Fruit fly (Drosophila melanogaster) whole organism, prepupa: ENCODE data around the gene Shawn.

Source experiments
- Blimp-1 ChIP-seq: fragments of 200-800 bp; sonication (Bioruptor generic); optimal IDR thresholded peaks from 3 replicates; lab custom pipeline; 2017; ENCODE audit warnings: missing biosample characterization, missing genetic modification characterization, mild to moderate bottlenecking, moderate library complexity, missing genetic modification reagents
- CG10631 ChIP-seq: fragments of 200-800 bp; sonication (Bioruptor generic); optimal IDR thresholded peaks from 2 replicates; lab custom pipeline; 2016; ENCODE audit warnings: missing biosample characterization, missing genetic modification characterization
- CG10669 ChIP-seq: fragments of 200-800 bp; sonication (Bioruptor generic); optimal IDR thresholded peaks from 3 replicates; lab custom pipeline; 2018; ENCODE audit warnings: missing biosample characterization, mild to moderate bottlenecking, missing genetic modification characterization, moderate library complexity
- CG11294 ChIP-seq: fragments of 200-800 bp; sonication (Bioruptor generic); IDR thresholded peaks from 2 replicates; pipeline ENCODE4 v1.3.6; 2022; ENCODE audit warnings: missing biosample characterization, missing genetic modification characterization
- CG11762 ChIP-seq: fragments of 200-800 bp; sonication (Bioruptor generic); optimal IDR thresholded peaks from 3 replicates; lab custom pipeline; 2016; ENCODE audit warnings: missing biosample characterization, missing genetic modification characterization; ENCODE audit not compliant: insufficient read depth
- CG11902 ChIP-seq: fragments of 200-800 bp; sonication (Bioruptor generic); optimal IDR thresholded peaks from 3 replicates; lab custom pipeline; 2016; ENCODE audit warnings: missing biosample characterization, missing genetic modification characterization
- CG15336 ChIP-seq: fragments of 200-800 bp; sonication (Bioruptor generic); IDR thresholded peaks from 2 replicates; pipeline ENCODE4 v1.3.6; 2022; ENCODE audit warnings: missing biosample characterization, missing genetic modification characterization
- CG1621 ChIP-seq: fragments of 200-800 bp; sonication (Bioruptor generic); optimal IDR thresholded peaks from 3 replicates; lab custom pipeline; 2018; ENCODE audit warnings: missing biosample characterization, mild to moderate bottlenecking, missing genetic modification characterization
- CG16779 ChIP-seq: fragments of 200-800 bp; sonication (Bioruptor generic); optimal IDR thresholded peaks from 3 replicates; lab custom pipeline; 2017; ENCODE audit warnings: missing biosample characterization, mild to moderate bottlenecking, missing genetic modification characterization
- CG3032 ChIP-seq: fragments of 200-800 bp; optimal IDR thresholded peaks from 2 replicates; lab custom pipeline; 2019; ENCODE audit warnings: missing biosample characterization, mild to moderate bottlenecking, missing genetic modification characterization, moderate library complexity
- CG31627 ChIP-seq: fragments of 200-800 bp; sonication (Bioruptor generic); optimal IDR thresholded peaks from 3 replicates; lab custom pipeline; 2016; ENCODE audit warnings: missing biosample characterization, missing genetic modification characterization
- CG32006 ChIP-seq: fragments of 200-800 bp; sonication (Bioruptor generic); optimal IDR thresholded peaks from 3 replicates; lab custom pipeline; 2017; ENCODE audit warnings: missing biosample characterization, mild to moderate bottlenecking, missing genetic modification characterization
- CG34406 ChIP-seq: fragments of 200-800 bp; sonication (Bioruptor generic); optimal IDR thresholded peaks from 3 replicates; lab custom pipeline; 2016; ENCODE audit warnings: missing biosample characterization, missing genetic modification characterization
- CG3919 ChIP-seq: fragments of 200-800 bp; sonication (Bioruptor generic); optimal IDR thresholded peaks from 3 replicates; lab custom pipeline; 2016; ENCODE audit warnings: missing biosample characterization, missing genetic modification characterization
- CG4318 ChIP-seq: fragments of 200-800 bp; sonication (Bioruptor generic); optimal IDR thresholded peaks from 3 replicates; lab custom pipeline; 2017; ENCODE audit warnings: missing biosample characterization, mild to moderate bottlenecking, missing genetic modification characterization
- CG6163 ChIP-seq: fragments of 200-800 bp; sonication (Bioruptor generic); IDR thresholded peaks from 3 replicates; pipeline ENCODE4 v1.3.6; 2022; ENCODE audit warnings: missing biosample characterization, missing genetic modification characterization
- CG6276 ChIP-seq: fragments of 200-800 bp; sonication (Bioruptor generic); optimal IDR thresholded peaks from 2 replicates; lab custom pipeline; 2017; ENCODE audit warnings: missing biosample characterization, mild to moderate bottlenecking, missing genetic modification characterization
- CG6792 ChIP-seq: fragments of 200-800 bp; sonication (Bioruptor generic); optimal IDR thresholded peaks from 3 replicates; lab custom pipeline; 2016; ENCODE audit warnings: missing biosample characterization, missing genetic modification characterization
- CG6808 ChIP-seq: fragments of 200-800 bp; sonication (Bioruptor generic); optimal IDR thresholded peaks from 3 replicates; lab custom pipeline; 2017; ENCODE audit warnings: missing biosample characterization, missing genetic modification characterization, mild to moderate bottlenecking, moderate library complexity, missing genetic modification reagents
- CG6854 ChIP-seq: fragments of 200-800 bp; sonication (Bioruptor generic); optimal IDR thresholded peaks from 2 replicates; lab custom pipeline; 2017; ENCODE audit warnings: missing biosample characterization, mild to moderate bottlenecking, missing genetic modification characterization
- CG7368 ChIP-seq: fragments of 200-800 bp; sonication (Bioruptor generic); optimal IDR thresholded peaks from 3 replicates; lab custom pipeline; 2016; ENCODE audit warnings: missing biosample characterization, missing genetic modification characterization
- CG8119 ChIP-seq: fragments of 200-800 bp; sonication (Bioruptor generic); IDR thresholded peaks from 3 replicates; pipeline ENCODE4 v1.3.6; 2022; ENCODE audit warnings: missing biosample characterization, missing genetic modification characterization
- CG8319 ChIP-seq: fragments of 200-800 bp; sonication (Bioruptor generic); optimal IDR thresholded peaks from 3 replicates; lab custom pipeline; 2016; ENCODE audit warnings: missing biosample characterization, missing genetic modification characterization
- Eip75B ChIP-seq: fragments of 200-800 bp; sonication (Bioruptor generic); optimal IDR thresholded peaks from 3 replicates; lab custom pipeline; 2016; ENCODE audit warnings: missing biosample characterization, missing genetic modification characterization
- Eip78C ChIP-seq: fragments of 200-800 bp; sonication (Bioruptor generic); peaks from one replicate; lab custom pipeline; 2016; ENCODE audit warnings: missing biosample characterization, missing genetic modification characterization
- Eip93F ChIP-seq: fragments of 200-800 bp; sonication (Bioruptor generic); optimal IDR thresholded peaks from 2 replicates; lab custom pipeline; 2016; ENCODE audit warnings: missing biosample characterization, mild to moderate bottlenecking, missing genetic modification characterization
- Ets96B ChIP-seq: fragments of 200-800 bp; optimal IDR thresholded peaks from 2 replicates; lab custom pipeline; 2019; ENCODE audit warnings: missing biosample characterization, mild to moderate bottlenecking, missing genetic modification characterization, moderate library complexity
- Hr39 ChIP-seq: fragments of 200-800 bp; sonication (Bioruptor generic); optimal IDR thresholded peaks from 2 replicates; lab custom pipeline; 2016; ENCODE audit warnings: missing biosample characterization, missing genetic modification characterization
- Hr4 ChIP-seq: fragments of 200-800 bp; sonication (Bioruptor generic); optimal IDR thresholded peaks from 3 replicates; lab custom pipeline; 2016; ENCODE audit warnings: missing biosample characterization, missing genetic modification characterization
- Lpt ChIP-seq: fragments of 200-800 bp; sonication (Bioruptor generic); optimal IDR thresholded peaks from 3 replicates; lab custom pipeline; 2016; ENCODE audit warnings: missing biosample characterization, missing genetic modification characterization
- OdsH ChIP-seq: fragments of 200-800 bp; sonication (Bioruptor generic); optimal IDR thresholded peaks from 3 replicates; lab custom pipeline; 2016; ENCODE audit warnings: missing biosample characterization, missing genetic modification characterization
- Smox ChIP-seq: fragments of 200-800 bp; sonication (Bioruptor generic); optimal IDR thresholded peaks from 3 replicates; lab custom pipeline; 2016; ENCODE audit warnings: missing biosample characterization, missing genetic modification characterization
- Sox14 ChIP-seq: fragments of 200-800 bp; sonication (Bioruptor generic); optimal IDR thresholded peaks from 3 replicates; lab custom pipeline; 2016; ENCODE audit warnings: missing biosample characterization, missing genetic modification characterization
- Sox15 ChIP-seq: fragments of 200-800 bp; sonication (Bioruptor generic); optimal IDR thresholded peaks from 3 replicates; lab custom pipeline; 2016; ENCODE audit warnings: missing biosample characterization, missing genetic modification characterization
- acj6 ChIP-seq: fragments of 200-800 bp; sonication (Bioruptor generic); optimal IDR thresholded peaks from 3 replicates; lab custom pipeline; 2016; ENCODE audit warnings: missing biosample characterization, missing genetic modification characterization
- cyc ChIP-seq: fragments of 200-800 bp; sonication (Bioruptor generic); optimal IDR thresholded peaks from 3 replicates; lab custom pipeline; 2016; ENCODE audit warnings: missing biosample characterization, missing genetic modification characterization
- dac ChIP-seq: fragments of 200-800 bp; sonication (Bioruptor generic); optimal IDR thresholded peaks from 2 replicates; lab custom pipeline; 2017; ENCODE audit warnings: missing biosample characterization, mild to moderate bottlenecking, missing genetic modification characterization
- dsx ChIP-seq: fragments of 200-800 bp; optimal IDR thresholded peaks from 3 replicates; lab custom pipeline; 2019; ENCODE audit warnings: missing biosample characterization, mild to moderate bottlenecking, missing genetic modification characterization, moderate library complexity; ENCODE audit not compliant: poor library complexity, severe bottlenecking
- eg ChIP-seq: fragments of 200-800 bp; sonication (Bioruptor generic); IDR thresholded peaks from 3 replicates; pipeline ENCODE4 v1.3.6; 2022; ENCODE audit warnings: missing biosample characterization, missing genetic modification characterization
- fd59A ChIP-seq: fragments of 200-800 bp; sonication (Bioruptor generic); optimal IDR thresholded peaks from 2 replicates; lab custom pipeline; 2017; ENCODE audit warnings: missing biosample characterization, mild to moderate bottlenecking, missing genetic modification characterization, missing genetic modification reagents
- fd85E ChIP-seq: fragments of 200-800 bp; sonication (Bioruptor generic); optimal IDR thresholded peaks from 3 replicates; lab custom pipeline; 2016; ENCODE audit warnings: missing biosample characterization, missing genetic modification characterization
- fkh ChIP-seq: fragments of 200-800 bp; sonication (Bioruptor generic); optimal IDR thresholded peaks from 3 replicates; lab custom pipeline; 2017; ENCODE audit warnings: missing biosample characterization, mild to moderate bottlenecking, missing genetic modification characterization, moderate library complexity
- lz ChIP-seq: fragments of 200-800 bp; sonication (Bioruptor generic); optimal IDR thresholded peaks from 3 replicates; lab custom pipeline; 2016; ENCODE audit warnings: missing biosample characterization, missing genetic modification characterization
- net ChIP-seq: fragments of 200-800 bp; sonication (Bioruptor generic); optimal IDR thresholded peaks from 3 replicates; lab custom pipeline; 2016; ENCODE audit warnings: missing biosample characterization, missing genetic modification characterization
- salr ChIP-seq, 2 experiments: fragments of 200-800 bp; sonication (Bioruptor generic); optimal IDR thresholded peaks; 3 replicates each; lab custom pipeline; 2016 to 2018; ENCODE audit warnings: missing biosample characterization in 2 of 2, missing genetic modification characterization in 2 of 2, mild to moderate bottlenecking in 1 of 2
- spab ChIP-seq: fragments of 200-800 bp; sonication (Bioruptor generic); optimal IDR thresholded peaks from 2 replicates; lab custom pipeline; 2017; ENCODE audit warnings: missing biosample characterization, mild to moderate bottlenecking, missing genetic modification characterization, missing genetic modification reagents
- svp ChIP-seq: fragments of 200-800 bp; sonication (Bioruptor generic); peaks from one replicate; lab custom pipeline; 2016; ENCODE audit warnings: missing biosample characterization, missing genetic modification characterization
- topi ChIP-seq: fragments of 200-800 bp; sonication (Bioruptor generic); optimal IDR thresholded peaks from 3 replicates; lab custom pipeline; 2016; ENCODE audit warnings: missing biosample characterization, missing genetic modification characterization
- vri ChIP-seq: fragments of 200-800 bp; sonication (Bioruptor generic); optimal IDR thresholded peaks from 3 replicates; lab custom pipeline; 2016; ENCODE audit warnings: missing biosample characterization, mild to moderate bottlenecking, missing genetic modification characterization

The Shawn gene

DNA sequence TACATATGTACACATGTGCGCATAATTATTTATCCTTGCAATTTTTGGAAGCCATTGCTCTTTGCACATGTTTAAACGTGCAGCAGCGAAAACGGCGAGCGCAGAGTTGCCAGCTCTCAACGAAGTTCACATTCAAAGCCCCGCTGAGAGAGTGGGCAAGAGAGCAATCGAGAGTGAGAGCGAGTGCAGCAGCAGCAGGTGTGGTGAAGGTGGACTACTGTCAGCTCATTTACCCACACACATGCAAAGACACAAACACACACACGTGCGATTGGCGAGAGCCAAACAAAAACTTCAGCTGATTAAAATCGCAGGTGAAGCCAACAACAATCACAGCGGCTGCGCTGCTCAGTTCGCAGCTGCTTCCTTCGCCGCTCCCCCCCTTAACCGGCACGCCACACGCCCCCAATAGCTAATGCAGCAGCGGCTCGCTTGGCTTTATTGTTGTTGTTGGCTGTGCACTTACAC is 20.1 kb downstream of the Shawn start:
- TF ChIP-seq CG1621 (tag; lab: Kevin White, UChicago): peak; percentile 24
- TF ChIP-seq CG6854: peak; percentile 25
- no peak; the same call in 2 of the 3 replicates for TF ChIP-seq CG6163
- TF ChIP-seq Eip78C: peak; percentile 63
- peak; percentile 14 for TF ChIP-seq Sox14 (GFP tag; lab: Kevin White, UChicago)
- peak; percentile 47; the same call in 2 of the 3 replicates for TF ChIP-seq CG8119
- no peak for TF ChIP-seq Eip93F
- TF ChIP-seq CG15336 (GFP tag; lab: Robert Waterston, UW): peak; percentile 32; the same call in 1 of the 2 replicates
- TF ChIP-seq, all 60 proteins: peak for 6

DNA sequence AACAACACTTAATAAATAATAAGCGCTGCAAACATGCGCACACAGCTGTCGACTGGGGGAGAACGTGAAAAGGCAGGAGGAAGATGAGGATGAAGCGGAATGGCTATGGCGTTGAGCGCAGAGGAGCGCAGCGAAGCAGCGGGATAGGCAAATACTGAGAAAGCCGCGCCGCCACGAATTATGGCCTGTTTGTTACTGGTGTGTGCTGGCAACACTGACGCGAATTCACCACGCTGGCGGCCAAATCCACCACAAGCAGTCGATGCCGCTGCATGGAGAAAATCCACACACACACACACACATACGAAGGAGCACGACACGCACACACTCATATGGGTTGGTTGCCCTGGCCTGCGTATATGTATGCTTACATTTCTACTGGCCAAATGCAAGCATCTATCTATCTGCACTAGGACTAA is 25.7 kb downstream of the Shawn start:
- TF ChIP-seq Ets96B (tag; lab: Kevin White, UChicago) (no peak), CG31627 (no peak), net (GFP tag; lab: Kevin White, UChicago) (peak; percentile 43), svp (GFP tag; lab: Kevin White, UChicago) (no peak), lz (GFP tag; lab: Kevin White, UChicago) (peak; percentile 16), fkh (GFP tag; lab: Kevin White, UChicago) (peak; percentile 30), CG6792 (GFP tag; lab: Kevin White, UChicago) (no peak), Lpt (GFP tag; lab: Kevin White, UChicago) (no peak), CG4318 (no peak), fd59A (GFP tag; lab: Kevin White, UChicago) (no peak), Eip93F (no peak), CG11294 (GFP tag; lab: Robert Waterston, UW) (no peak), Smox (GFP tag; lab: Kevin White, UChicago) (no peak), Blimp-1 (no peak), Sox15 (GFP tag; lab: Kevin White, UChicago) (no peak), CG10631 (no peak), CG6808 (GFP tag; lab: Kevin White, UChicago) (no peak), vri (GFP tag; lab: Kevin White, UChicago) (peak; percentile 35), dac (GFP tag; lab: Kevin White, UChicago) (no peak), CG7368 (no peak), salr (GFP tag; optimal IDR thresholded peaks at IDR 0.05; lab: Kevin White, UChicago) (no peak), CG3032 (tag; lab: Kevin White, UChicago) (peak; percentile 6), CG11902 (GFP tag; lab: Kevin White, UChicago) (no peak), Hr4 (GFP tag; lab: Kevin White, UChicago) (no peak), CG8119 (no peak), CG8319 (GFP tag; lab: Kevin White, UChicago) (no peak), CG6163 (peak; percentile 48; the same call in 2 of the 3 replicates), Hr39 (GFP tag; lab: Kevin White, UChicago) (no peak), eg (GFP tag; lab: Robert Waterston, UW) (peak; percentile 45; the same call in 1 of the 3 replicates), fd85E (GFP tag; lab: Kevin White, UChicago) (no peak), CG32006 (GFP tag; lab: Kevin White, UChicago) (no peak), CG34406 (GFP tag; lab: Kevin White, UChicago) (no peak), Eip78C (peak; percentile 57), CG6276 (no peak), OdsH (GFP tag; lab: Kevin White, UChicago) (no peak), CG6854 (peak; percentile 22), CG11762 (no peak), cyc (GFP tag; lab: Kevin White, UChicago) (peak; percentile 8), Eip75B (no peak), dsx (GFP tag; lab: Kevin White, UChicago) (no peak), Sox14 (GFP tag; lab: Kevin White, UChicago) (peak; percentile 12), topi (peak; percentile 3), acj6 (no peak), CG3919 (GFP tag; lab: Kevin White, UChicago) (peak; percentile 13), CG10669 (GFP tag; lab: Kevin White, UChicago) (no peak), spab (GFP tag; lab: Kevin White, UChicago) (no peak), CG16779 (tag; lab: Kevin White, UChicago) (no peak)
